Worm (Caenorhabditis elegans) whole organism, L2 larva: Measurements from ENCODE around the gene F20C5.11.
"Not testable (repeated sequence)": the region's sequence is repeated elsewhere in the genome, so short reads cannot be mapped to it uniquely, and the experiment has no call there.

Experiments used
- C34F6.9 ChIP-seq: fragments of 150-350 bp; optimal IDR thresholded peaks from 2 replicates; lab custom pipeline; 2014; ENCODE audit warnings: missing biosample characterization, missing genetic modification characterization
- alr-1 ChIP-seq: fragments of 150-350 bp; optimal IDR thresholded peaks from 2 replicates; lab custom pipeline; 2014; ENCODE audit warnings: missing biosample characterization, missing genetic modification characterization
- blmp-1 ChIP-seq: sonication (generic microtip); optimal IDR thresholded peaks from 2 replicates; lab custom pipeline; 2017; ENCODE audit warnings: missing genetic modification characterization, mild to moderate bottlenecking, missing compliant biosample characterization, antibody characterized with exemption, moderate library complexity; ENCODE audit not compliant: insufficient read depth
- dmd-4 ChIP-seq: sonication (generic microtip); optimal IDR thresholded peaks from 2 replicates; lab custom pipeline; 2017; ENCODE audit warnings: missing biosample characterization, missing genetic modification characterization
- elt-1 ChIP-seq: fragments of 150-350 bp; optimal IDR thresholded peaks from 2 replicates; lab custom pipeline; 2014; ENCODE audit warnings: missing biosample characterization, missing genetic modification characterization
- lin-11 ChIP-seq: fragments of 150-350 bp; sonication (generic microtip); optimal IDR thresholded peaks from 2 replicates; lab custom pipeline; 2014; ENCODE audit warnings: missing biosample characterization, missing genetic modification characterization, inconsistent platforms, mixed read lengths
- lsy-2 ChIP-seq, 2 experiments: fragments of 150-350 bp in 1 of 2; sonication (generic microtip) in 1 of 2; optimal IDR thresholded peaks; 2 replicates each; lab custom pipeline; 2014 to 2017; ENCODE audit warnings: missing biosample characterization in 2 of 2, missing genetic modification characterization in 2 of 2
- mdl-1 ChIP-seq, 2 experiments: fragments of 150-350 bp in 1 of 2; sonication (generic microtip) in 1 of 2; optimal IDR thresholded peaks; 2 replicates each; lab custom pipeline; 2017; ENCODE audit warnings: missing biosample characterization in 2 of 2, missing genetic modification characterization in 2 of 2
- nhr-23 ChIP-seq: fragments of 150-350 bp; optimal IDR thresholded peaks from 2 replicates; lab custom pipeline; 2014; ENCODE audit warnings: missing biosample characterization, missing genetic modification reagents, missing genetic modification characterization
- nhr-77 ChIP-seq: fragments of 150-350 bp; optimal IDR thresholded peaks from 2 replicates; lab custom pipeline; 2014; ENCODE audit warnings: missing biosample characterization, missing genetic modification characterization
- sma-3 ChIP-seq: sonication (generic microtip); optimal IDR thresholded peaks from 2 replicates; lab custom pipeline; 2016; ENCODE audit warnings: missing genetic modification reagents, missing genetic modification characterization, missing compliant biosample characterization
- unc-39 ChIP-seq: fragments of 150-350 bp; optimal IDR thresholded peaks from 2 replicates; lab custom pipeline; 2014; ENCODE audit warnings: missing biosample characterization, missing genetic modification characterization
- zag-1 ChIP-seq: fragments of 150-350 bp; optimal IDR thresholded peaks from 2 replicates; lab custom pipeline; 2014; ENCODE audit warnings: missing biosample characterization, missing genetic modification characterization
- ztf-4 ChIP-seq: fragments of 150-350 bp; optimal IDR thresholded peaks from 2 replicates; lab custom pipeline; 2014; ENCODE audit warnings: missing biosample characterization, missing genetic modification characterization

DNA sequence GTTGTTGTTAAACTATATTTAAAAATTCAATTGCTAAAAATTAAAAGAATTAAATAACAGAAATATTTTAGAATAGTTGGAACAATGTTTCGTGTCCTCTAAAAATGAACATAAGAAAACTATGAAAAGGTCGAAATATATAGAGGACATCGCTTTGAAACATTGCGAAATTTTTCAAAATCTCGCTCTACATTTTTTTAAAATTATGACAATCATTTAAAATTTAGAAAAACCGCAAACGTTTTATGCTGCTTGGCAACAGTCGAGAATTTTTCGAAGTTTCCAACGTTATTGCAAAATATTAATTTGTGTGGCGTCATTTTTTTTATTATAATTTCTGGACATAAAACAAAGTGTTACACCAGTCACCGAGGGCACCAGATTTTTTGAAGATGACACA is 46.8 kb downstream of the F20C5.11 start, which contains the start of the genes parg-2 and ipla-5:
- TF ChIP-seq unc-39 (tag; lab: Kevin White, UChicago); ztf-4 (tag; lab: Kevin White, UChicago); dmd-4 (tag; lab: Kevin White, UChicago); zag-1 (tag; lab: Kevin White, UChicago); lsy-2 (tag; optimal IDR thresholded peaks at IDR 0.05; lab: Kevin White, UChicago); nhr-23 (tag; lab: Kevin White, UChicago); blmp-1 (tag; lab: Kevin White, UChicago); mdl-1 (tag; optimal IDR thresholded peaks at IDR 0.05; lab: Kevin White, UChicago); C34F6.9 (tag; lab: Kevin White, UChicago); elt-1; nhr-77 (tag; lab: Kevin White, UChicago); sma-3; alr-1; lin-11: not testable (repeated sequence)
